Fruit fly (Drosophila melanogaster) whole organism: ENCODE measurements around the gene Ns4.
A peak's percentile ranks its signal among the peaks of the same experiment; 100 is the strongest.

Experiments used
- CG8478 ChIP-seq: fragments of >200 bp; optimal IDR thresholded peaks from 2 replicates; lab custom pipeline; 2018; ENCODE audit warnings: inconsistent platforms
- Dll ChIP-seq: fragments of >200 bp; optimal IDR thresholded peaks from 2 replicates; lab custom pipeline; 2017
- EcR ChIP-seq, 2 experiments: fragments of >200 bp; optimal IDR thresholded peaks; 2 replicates each; lab custom pipeline; 2017; ENCODE audit warnings: missing biosample characterization in 2 of 2, missing genetic modification characterization in 2 of 2, missing genetic modification reagents in 2 of 2
- pan ChIP-seq: fragments of >200 bp; optimal IDR thresholded peaks from 2 replicates; lab custom pipeline; 2017
- psq ChIP-seq: fragments of >200 bp; optimal IDR thresholded peaks from 2 replicates; lab custom pipeline; 2017
- usp ChIP-seq: fragments of >200 bp; optimal IDR thresholded peaks from 2 replicates; lab custom pipeline; 2017; ENCODE audit warnings: missing biosample characterization, missing genetic modification characterization, mixed read lengths

Ns4 gene

dm6 chr2L:20752160-20752559, at the start of gene Ns4, which contains the start of gene Amacr:
Gene Ns4, plus strand, starts transcription at chr2L:20752476.
Gene Amacr, minus strand, starts transcription at chr2L:20752341.
- no peak for TF ChIP-seq psq (lab: Kevin White, UChicago)
- no peak for TF ChIP-seq CG8478 (lab: Kevin White, UChicago)
- no peak for TF ChIP-seq Dll (lab: Kevin White, UChicago)
- TF ChIP-seq usp, result no peak
- no peak for TF ChIP-seq EcR (GFP tag; optimal IDR thresholded peaks at IDR 0.05; lab: Kevin White, UChicago)
- no peak for TF ChIP-seq pan (lab: Kevin White, UChicago)

dm6 chr2L:20704511-20705266, 47.6 kb upstream of the Ns4 start:
- TF ChIP-seq Dll (lab: Kevin White, UChicago) (no peak), pan (lab: Kevin White, UChicago) (no peak), CG8478 (lab: Kevin White, UChicago) (no peak), usp (no peak), EcR (GFP tag; optimal IDR thresholded peaks at IDR 0.05; lab: Kevin White, UChicago) (no peak), psq (lab: Kevin White, UChicago) (no peak)

- no peak for TF ChIP-seq CG8478 (lab: Kevin White, UChicago)
- no peak for TF ChIP-seq Dll (lab: Kevin White, UChicago)
- no peak for TF ChIP-seq EcR (GFP tag; optimal IDR thresholded peaks at IDR 0.05; lab: Kevin White, UChicago)
- TF ChIP-seq pan (lab: Kevin White, UChicago), result no peak
- TF ChIP-seq usp, result no peak
- no peak for TF ChIP-seq psq (lab: Kevin White, UChicago)
Measured at dm6 chr2L:20705869-20706368, 46.4 kb upstream of the Ns4 start.

dm6 chr2L:20714468-20715404, 37.5 kb upstream of the Ns4 start, which contains the start of gene Hr38:
Gene Hr38, minus strand, starts transcription at chr2L:20714588.
- TF ChIP-seq Dll (lab: Kevin White, UChicago) (peak; percentile 85), EcR (GFP tag; optimal IDR thresholded peaks at IDR 0.05; lab: Kevin White, UChicago) (no peak)

dm6 chr2L:20716077-20716476, 36.2 kb upstream of the Ns4 start:
- TF ChIP-seq usp (no peak), EcR (GFP tag; optimal IDR thresholded peaks at IDR 0.05; lab: Kevin White, UChicago) (no peak), psq (lab: Kevin White, UChicago) (no peak), Dll (lab: Kevin White, UChicago) (no peak), CG8478 (lab: Kevin White, UChicago) (no peak), pan (lab: Kevin White, UChicago) (no peak)

- TF ChIP-seq pan (lab: Kevin White, UChicago) (no peak), EcR (GFP tag; optimal IDR thresholded peaks at IDR 0.05; lab: Kevin White, UChicago) (no peak), psq (lab: Kevin White, UChicago) (no peak)
Measured at dm6 chr2L:20716712-20717111, 35.6 kb upstream of the Ns4 start.

- TF ChIP-seq CG8478 (lab: Kevin White, UChicago) (no peak), psq (lab: Kevin White, UChicago) (no peak), EcR (GFP tag; optimal IDR thresholded peaks at IDR 0.05; lab: Kevin White, UChicago) (no peak), usp (no peak), Dll (lab: Kevin White, UChicago) (no peak), pan (lab: Kevin White, UChicago) (no peak)
Measured at dm6 chr2L:20720011-20720410, 32.3 kb upstream of the Ns4 start.

dm6 chr2L:20721456-20721855, 30.8 kb upstream of the Ns4 start:
- TF ChIP-seq pan (lab: Kevin White, UChicago), result no peak
- no peak for TF ChIP-seq Dll (lab: Kevin White, UChicago)
- no peak for TF ChIP-seq EcR (GFP tag; optimal IDR thresholded peaks at IDR 0.05; lab: Kevin White, UChicago)
- no peak for TF ChIP-seq CG8478 (lab: Kevin White, UChicago)
- no peak for TF ChIP-seq usp
- TF ChIP-seq psq (lab: Kevin White, UChicago), result no peak

dm6 chr2L:20724024-20724423, 28.3 kb upstream of the Ns4 start:
- TF ChIP-seq Dll (lab: Kevin White, UChicago), result no peak
- no peak for TF ChIP-seq usp
- no peak for TF ChIP-seq psq (lab: Kevin White, UChicago)
- no peak for TF ChIP-seq CG8478 (lab: Kevin White, UChicago)
- TF ChIP-seq pan (lab: Kevin White, UChicago), result no peak
- TF ChIP-seq EcR (GFP tag; optimal IDR thresholded peaks at IDR 0.05; lab: Kevin White, UChicago), result no peak

- no peak for TF ChIP-seq pan (lab: Kevin White, UChicago)
- no peak for TF ChIP-seq CG8478 (lab: Kevin White, UChicago)
- TF ChIP-seq Dll (lab: Kevin White, UChicago), result no peak
- TF ChIP-seq psq (lab: Kevin White, UChicago), result no peak
- TF ChIP-seq usp, result no peak
- TF ChIP-seq EcR (GFP tag; optimal IDR thresholded peaks at IDR 0.05; lab: Kevin White, UChicago), result no peak
Measured at dm6 chr2L:20726451-20726850, 25.8 kb upstream of the Ns4 start, which contains the start of gene CG9316. Gene CG9316, minus strand, starts transcription at chr2L:20726551.

- TF ChIP-seq CG8478 (lab: Kevin White, UChicago) (no peak), pan (lab: Kevin White, UChicago) (no peak), Dll (lab: Kevin White, UChicago) (no peak)
Measured at dm6 chr2L:20730182-20730581, 22.1 kb upstream of the Ns4 start, which contains the start of gene CarT. Gene CarT, minus strand, starts transcription at chr2L:20730282.
